Fruit fly (Drosophila melanogaster) whole organism, embryonic: ENCODE results near the gene Alg12.
A peak's percentile ranks its signal among the peaks of the same experiment; 100 is the strongest.

Experiments
- CG10267 ChIP-seq: fragments of 200-800 bp; sonication (Bioruptor generic); optimal IDR thresholded peaks from 2 replicates; lab custom pipeline; 2018; ENCODE audit warnings: missing biosample characterization, mild to moderate bottlenecking, missing genetic modification characterization, moderate library complexity
- CG10366 ChIP-seq: fragments of 200-800 bp; sonication (Bioruptor generic); IDR thresholded peaks from 2 replicates; pipeline ENCODE4 v1.3.6; 2022; ENCODE audit warnings: missing biosample characterization, missing genetic modification characterization
- CG11504 ChIP-seq: fragments of 200-800 bp; sonication (Bioruptor generic); optimal IDR thresholded peaks from 3 replicates; lab custom pipeline; 2019; ENCODE audit warnings: missing biosample characterization, mild to moderate bottlenecking, missing genetic modification characterization, moderate library complexity
- CG12155 ChIP-seq: fragments of 200-800 bp; sonication (Bioruptor generic); optimal IDR thresholded peaks from 3 replicates; lab custom pipeline; 2016; ENCODE audit warnings: missing biosample characterization, missing genetic modification characterization
- CG12659 ChIP-seq: fragments of 200-800 bp; sonication (Bioruptor generic); optimal IDR thresholded peaks from 3 replicates; lab custom pipeline; 2017; ENCODE audit warnings: mild to moderate bottlenecking, missing biosample characterization, missing genetic modification reagents, missing genetic modification characterization
- CG12769 ChIP-seq: fragments of 200-800 bp; sonication (Bioruptor generic); optimal IDR thresholded peaks from 2 replicates; lab custom pipeline; 2019; ENCODE audit warnings: missing biosample characterization, mild to moderate bottlenecking, missing genetic modification characterization, moderate library complexity
- CG13624 ChIP-seq: fragments of 200-800 bp; sonication (Bioruptor generic); optimal IDR thresholded peaks from 2 replicates; lab custom pipeline; 2016; ENCODE audit warnings: missing biosample characterization, missing genetic modification characterization
- CG15011 ChIP-seq: fragments of 200-800 bp; sonication (Bioruptor generic); optimal IDR thresholded peaks from 3 replicates; lab custom pipeline; 2018; ENCODE audit warnings: missing biosample characterization, mild to moderate bottlenecking, missing genetic modification characterization
- CG16813 ChIP-seq: fragments of 200-800 bp; sonication (Bioruptor generic); IDR thresholded peaks from 3 replicates; pipeline ENCODE4 v1.3.6; 2022; ENCODE audit warnings: missing biosample characterization, missing genetic modification characterization; ENCODE audit not compliant: partially characterized antibody
- CG17612 ChIP-seq: fragments of 200-800 bp; sonication (Bioruptor generic); IDR thresholded peaks from 2 replicates; pipeline ENCODE4 v1.3.6; 2022; ENCODE audit warnings: missing biosample characterization, missing genetic modification characterization
- CG17829 ChIP-seq: fragments of 200-800 bp; optimal IDR thresholded peaks from 2 replicates; lab custom pipeline; 2019; ENCODE audit warnings: missing biosample characterization, mild to moderate bottlenecking, missing genetic modification characterization, moderate library complexity
- CG2889 ChIP-seq: fragments of 200-800 bp; sonication (Bioruptor generic); IDR thresholded peaks from 3 replicates; pipeline ENCODE4 v1.3.6; 2022; ENCODE audit warnings: missing biosample characterization, missing genetic modification characterization
- CG34224 ChIP-seq: fragments of 200-800 bp; sonication (Bioruptor generic); IDR thresholded peaks from 3 replicates; pipeline ENCODE4 v1.3.6; 2022; ENCODE audit warnings: missing biosample characterization, missing genetic modification characterization; ENCODE audit not compliant: partially characterized antibody
- CG34422 ChIP-seq: fragments of 200-800 bp; sonication (Bioruptor generic); IDR thresholded peaks from 3 replicates; pipeline ENCODE4 v1.3.6; 2022; ENCODE audit warnings: missing biosample characterization, missing genetic modification characterization
- CG4730 ChIP-seq: fragments of 200-800 bp; sonication (Bioruptor generic); IDR thresholded peaks from 2 replicates; pipeline ENCODE4 v1.3.6; 2022; ENCODE audit warnings: missing biosample characterization, missing genetic modification characterization
- CG6175 ChIP-seq: fragments of 200-800 bp; sonication (Bioruptor generic); IDR thresholded peaks from 3 replicates; pipeline ENCODE4 v1.3.6; 2022; ENCODE audit warnings: missing biosample characterization, missing genetic modification characterization
- CG7271 ChIP-seq: fragments of 200-800 bp; sonication (Bioruptor generic); optimal IDR thresholded peaks from 2 replicates; lab custom pipeline; 2018; ENCODE audit warnings: missing biosample characterization, mild to moderate bottlenecking, missing genetic modification characterization, moderate library complexity
- CrebB ChIP-seq: fragments of 200-800 bp; sonication (Bioruptor generic); optimal IDR thresholded peaks from 3 replicates; lab custom pipeline; 2018; ENCODE audit warnings: missing biosample characterization, mild to moderate bottlenecking, missing genetic modification characterization
- Dip2 ChIP-seq: fragments of 200-800 bp; sonication (Bioruptor generic); IDR thresholded peaks from 2 replicates; pipeline ENCODE4 v1.3.6; 2022; ENCODE audit warnings: missing biosample characterization, missing genetic modification characterization
- Dp ChIP-seq: fragments of 200-800 bp; sonication (Bioruptor generic); optimal IDR thresholded peaks from 2 replicates; lab custom pipeline; 2018; ENCODE audit warnings: missing biosample characterization, mild to moderate bottlenecking, missing genetic modification characterization, moderate library complexity
- Fer2 ChIP-seq: fragments of 200-800 bp; sonication (Bioruptor generic); optimal IDR thresholded peaks from 2 replicates; lab custom pipeline; 2018; ENCODE audit warnings: missing biosample characterization, mild to moderate bottlenecking, missing genetic modification characterization, moderate library complexity
- GATAe ChIP-seq: fragments of 200-800 bp; sonication (Bioruptor generic); conservative IDR thresholded peaks from 2 replicates; pipeline ENCODE4 v1.3.6; 2022; ENCODE audit warnings: missing biosample characterization, missing genetic modification characterization
- Hmx ChIP-seq: fragments of 200-800 bp; sonication (Bioruptor generic); optimal IDR thresholded peaks from 2 replicates; lab custom pipeline; 2016; ENCODE audit warnings: missing biosample characterization, missing genetic modification characterization
- MBD-R2 ChIP-seq: fragments of 200-800 bp; sonication (Bioruptor generic); IDR thresholded peaks from 2 replicates; pipeline ENCODE4 v1.3.6; 2022; ENCODE audit warnings: missing biosample characterization, missing genetic modification characterization
- Nf-YA ChIP-seq: fragments of 200-800 bp; sonication (Bioruptor generic); IDR thresholded peaks from 2 replicates; pipeline ENCODE4 v1.3.6; 2022; ENCODE audit warnings: missing biosample characterization, missing genetic modification characterization
- NfI ChIP-seq: fragments of 200-800 bp; sonication (Bioruptor generic); optimal IDR thresholded peaks from 3 replicates; lab custom pipeline; 2018; ENCODE audit warnings: missing biosample characterization, mild to moderate bottlenecking, missing genetic modification characterization, moderate library complexity
- ash1 ChIP-seq: fragments of 200-800 bp; sonication (Bioruptor generic); optimal IDR thresholded peaks from 2 replicates; lab custom pipeline; 2018; ENCODE audit warnings: missing biosample characterization, mild to moderate bottlenecking, missing genetic modification characterization
- ato ChIP-seq: fragments of 200-800 bp; sonication (Bioruptor generic); IDR thresholded peaks from 2 replicates; pipeline ENCODE4 v1.3.6; 2022; ENCODE audit warnings: missing biosample characterization, missing genetic modification characterization; ENCODE audit not compliant: partially characterized antibody
- br ChIP-seq: fragments of >200 bp; optimal IDR thresholded peaks from 2 replicates; lab custom pipeline; 2017
- crp ChIP-seq, 2 experiments: fragments of 200-800 bp; sonication (Bioruptor generic); optimal IDR thresholded peaks; 2 replicates in 1 of 2; 3 replicates in 1 of 2; lab custom pipeline; 2017; ENCODE audit warnings: missing biosample characterization in 2 of 2, missing genetic modification characterization in 2 of 2, mild to moderate bottlenecking in 1 of 2, moderate library complexity in 1 of 2
- da ChIP-seq: fragments of 200-800 bp; sonication (Bioruptor generic); optimal IDR thresholded peaks from 2 replicates; lab custom pipeline; 2016; ENCODE audit warnings: missing biosample characterization, missing genetic modification characterization
- ems ChIP-seq: fragments of 200-800 bp; sonication (Bioruptor generic); optimal IDR thresholded peaks from 3 replicates; lab custom pipeline; 2016; ENCODE audit warnings: missing biosample characterization, missing genetic modification characterization
- fd3F ChIP-seq: fragments of 200-800 bp; sonication (Bioruptor generic); optimal IDR thresholded peaks from 2 replicates; lab custom pipeline; 2018; ENCODE audit warnings: missing biosample characterization, mild to moderate bottlenecking, missing genetic modification characterization, moderate library complexity
- gem ChIP-seq: fragments of 200-800 bp; sonication (Bioruptor generic); optimal IDR thresholded peaks from 2 replicates; lab custom pipeline; 2019; ENCODE audit warnings: missing biosample characterization, mild to moderate bottlenecking, missing genetic modification characterization, moderate library complexity
- hb ChIP-seq: fragments of 200-800 bp; sonication (Bioruptor generic); IDR thresholded peaks from 3 replicates; pipeline ENCODE4 v1.3.6; 2022; ENCODE audit warnings: missing biosample characterization, missing genetic modification characterization; ENCODE audit not compliant: partially characterized antibody
- hth ChIP-seq: fragments of >200 bp; optimal IDR thresholded peaks from 2 replicates; lab custom pipeline; 2017; ENCODE audit warnings: inconsistent platforms
- insv ChIP-seq, 2 experiments: fragments of 200-800 bp; sonication (Bioruptor generic); optimal IDR thresholded peaks; 3 replicates each; lab custom pipeline; 2016 to 2018; ENCODE audit warnings: missing biosample characterization in 2 of 2, missing genetic modification characterization in 2 of 2
- lab ChIP-seq: fragments of 200-800 bp; sonication (Bioruptor generic); optimal IDR thresholded peaks from 3 replicates; lab custom pipeline; 2017; ENCODE audit warnings: missing biosample characterization, missing genetic modification characterization, mild to moderate bottlenecking, moderate library complexity, missing genetic modification reagents
- lov ChIP-seq, 2 experiments: fragments of 200-800 bp in 1 of 2; fragments of >200 bp in 1 of 2; sonication (Bioruptor generic) in 1 of 2; IDR thresholded peaks in 1 of 2; optimal IDR thresholded peaks in 1 of 2; 2 replicates in 1 of 2; 3 replicates in 1 of 2; pipeline versions ENCODE4 v1.3.6 to Lab custom; 2017 to 2022; ENCODE audit warnings: missing biosample characterization in 1 of 2, missing genetic modification characterization in 1 of 2
- nau ChIP-seq: fragments of 200-800 bp; sonication (Bioruptor generic); optimal IDR thresholded peaks from 3 replicates; lab custom pipeline; 2017; ENCODE audit warnings: missing biosample characterization, mild to moderate bottlenecking, missing genetic modification characterization, missing genetic modification reagents
- nerfin-1 ChIP-seq: fragments of 200-800 bp; sonication (Bioruptor generic); optimal IDR thresholded peaks from 3 replicates; lab custom pipeline; 2019; ENCODE audit warnings: missing biosample characterization, mild to moderate bottlenecking, missing genetic modification characterization, moderate library complexity
- nerfin-2 ChIP-seq: fragments of 200-800 bp; sonication (Bioruptor generic); IDR thresholded peaks from 2 replicates; pipeline ENCODE4 v1.3.6; 2022; ENCODE audit warnings: missing biosample characterization, missing genetic modification characterization; ENCODE audit not compliant: partially characterized antibody
- pb ChIP-seq: fragments of 200-800 bp; sonication (Bioruptor generic); optimal IDR thresholded peaks from 3 replicates; lab custom pipeline; 2016; ENCODE audit warnings: missing biosample characterization, missing genetic modification characterization
- pfk ChIP-seq: fragments of 200-800 bp; sonication (Bioruptor generic); optimal IDR thresholded peaks from 2 replicates; lab custom pipeline; 2018; ENCODE audit warnings: missing biosample characterization, mild to moderate bottlenecking, missing genetic modification characterization, moderate library complexity
- sna ChIP-seq: fragments of 200-800 bp; sonication (Bioruptor generic); IDR thresholded peaks from 2 replicates; pipeline ENCODE4 v1.3.6; 2022; ENCODE audit warnings: missing biosample characterization, missing genetic modification characterization; ENCODE audit not compliant: partially characterized antibody
- tio ChIP-seq: fragments of 200-800 bp; sonication (Bioruptor generic); optimal IDR thresholded peaks from 2 replicates; lab custom pipeline; 2017; ENCODE audit warnings: missing biosample characterization, missing genetic modification characterization, inconsistent platforms
- toy ChIP-seq: fragments of 200-800 bp; sonication (Bioruptor generic); IDR thresholded peaks from 2 replicates; pipeline ENCODE4 v1.3.6; 2022; ENCODE audit warnings: missing biosample characterization, missing genetic modification characterization
- ttk ChIP-seq: fragments of 200-800 bp; sonication (Bioruptor generic); IDR thresholded peaks from 2 replicates; pipeline ENCODE4 v2.1.2; 2022; ENCODE audit warnings: missing biosample characterization, missing genetic modification characterization
- wdn ChIP-seq: fragments of 200-800 bp; sonication (Bioruptor generic); IDR thresholded peaks from 2 replicates; pipeline ENCODE4 v1.3.6; 2022; ENCODE audit warnings: missing biosample characterization, missing genetic modification characterization
- zfh1 ChIP-seq: fragments of 200-800 bp; sonication (Bioruptor generic); IDR thresholded peaks from 3 replicates; pipeline ENCODE4 v1.3.6; 2022; ENCODE audit warnings: missing biosample characterization, missing genetic modification characterization

The Alg12 gene

DNA sequence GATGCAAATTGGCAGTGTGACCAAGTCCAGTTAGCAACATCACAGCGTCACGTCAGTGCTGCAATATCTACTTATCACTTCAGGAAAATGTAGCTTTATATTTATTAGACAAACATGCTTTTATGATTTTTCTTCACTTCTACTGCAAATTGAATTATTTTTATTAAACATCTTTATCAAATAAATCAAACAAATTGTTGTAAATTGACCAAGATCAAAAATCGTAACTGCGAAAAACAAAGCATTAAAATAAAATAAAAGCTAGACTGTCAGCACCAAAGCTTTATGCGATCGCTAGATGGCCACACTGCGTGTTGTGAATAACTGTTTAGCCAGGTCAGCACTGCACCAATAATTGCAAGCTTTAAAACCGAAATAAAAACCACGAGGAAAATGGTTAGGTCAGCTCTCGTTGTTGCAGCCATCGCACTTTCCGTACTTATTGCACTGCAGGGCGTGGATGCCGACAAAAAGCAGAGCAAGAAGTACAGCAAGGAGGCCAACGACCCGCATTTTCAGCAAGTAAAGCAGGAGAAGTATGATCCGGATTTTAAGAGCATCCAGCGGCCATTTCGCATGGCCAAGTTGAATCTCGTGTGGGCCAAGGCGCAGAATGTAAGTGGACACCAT, 35.0 kb downstream of the Alg12 start, which contains the start of the genes CG12945 and CG8507 (continued):
- no peak for TF ChIP-seq nerfin-1
- no peak for TF ChIP-seq fd3F (GFP tag; lab: Kevin White, UChicago)
- TF ChIP-seq ttk (GFP tag; lab: Robert Waterston, UW): no peak
- no peak for TF ChIP-seq CG12769
- TF ChIP-seq toy (GFP tag; lab: Robert Waterston, UW): no peak
- TF ChIP-seq CG17829 (tag; lab: Kevin White, UChicago): peak; percentile 54
- TF ChIP-seq MBD-R2 (GFP tag; lab: Robert Waterston, UW): peak; percentile 75
- TF ChIP-seq Fer2 (tag; lab: Kevin White, UChicago): no peak
- no peak for TF ChIP-seq nau (GFP tag; lab: Kevin White, UChicago)
- TF ChIP-seq hth: no peak
- TF ChIP-seq CG15011 (GFP tag; lab: Kevin White, UChicago): no peak
- peak; percentile 1 for TF ChIP-seq ems (GFP tag; lab: Kevin White, UChicago)
- no peak for TF ChIP-seq CG7271 (tag; lab: Kevin White, UChicago)
- no peak for TF ChIP-seq ato
- TF ChIP-seq Nf-YA: no peak
- TF ChIP-seq pfk (GFP tag; lab: Kevin White, UChicago): no peak
- TF ChIP-seq Dp: peak; percentile 32
- peak; percentile 35 for TF ChIP-seq CG12155 (GFP tag; lab: Kevin White, UChicago)
- no peak for TF ChIP-seq CrebB (tag; lab: Kevin White, UChicago)
- TF ChIP-seq lab: no peak
- no peak for TF ChIP-seq CG11504 (tag; lab: Kevin White, UChicago)
- TF ChIP-seq tio (GFP tag; lab: Kevin White, UChicago): no peak
- TF ChIP-seq CG34422: no peak
- no peak for TF ChIP-seq insv (GFP tag; optimal IDR thresholded peaks at IDR 0.05; lab: Kevin White, UChicago)
- TF ChIP-seq sna: no peak
- peak; percentile 35 for TF ChIP-seq CG10267 (tag; lab: Kevin White, UChicago)
- no peak for TF ChIP-seq hb (GFP tag; lab: Robert Waterston, UW)
- no peak for TF ChIP-seq CG4730 (GFP tag; lab: Robert Waterston, UW)
- no peak for TF ChIP-seq lov (optimal IDR thresholded peaks at IDR 0.05; lab: Kevin White, UChicago)
- no peak for TF ChIP-seq lov (GFP tag; IDR thresholded peaks at IDR 0.05; lab: Robert Waterston, UW)
- TF ChIP-seq br (lab: Kevin White, UChicago): no peak
- TF ChIP-seq pb (GFP tag; lab: Kevin White, UChicago): no peak
- peak; percentile 68 for TF ChIP-seq CG12659 (GFP tag; lab: Kevin White, UChicago)
- TF ChIP-seq zfh1 (GFP tag; lab: Robert Waterston, UW): no peak
- TF ChIP-seq CG6175 (GFP tag; lab: Robert Waterston, UW): no peak
- TF ChIP-seq ash1: no peak
- no peak for TF ChIP-seq GATAe (GFP tag; lab: Robert Waterston, UW)
- TF ChIP-seq Dip2 (GFP tag; lab: Robert Waterston, UW): no peak
- peak; percentile 42 for TF ChIP-seq CG13624 (GFP tag; lab: Kevin White, UChicago)
- TF ChIP-seq crp (GFP tag; optimal IDR thresholded peaks at IDR 0.05; lab: Kevin White, UChicago): peak in 1 of 2 experiments; percentile 8
- no peak for TF ChIP-seq wdn
- no peak for TF ChIP-seq CG34224 (GFP tag; lab: Robert Waterston, UW)
- TF ChIP-seq da: no peak
- TF ChIP-seq CG10366: no peak; the same call in 1 of the 2 replicates
- TF ChIP-seq gem (tag; lab: Kevin White, UChicago): no peak
- no peak for TF ChIP-seq nerfin-2 (GFP tag; lab: Robert Waterston, UW)
- TF ChIP-seq CG2889 (GFP tag; lab: Robert Waterston, UW): no peak
- TF ChIP-seq Hmx (GFP tag; lab: Kevin White, UChicago): no peak
- TF ChIP-seq NfI (GFP tag; lab: Kevin White, UChicago): peak; percentile 41
- no peak for TF ChIP-seq CG16813 (GFP tag; lab: Robert Waterston, UW)
- TF ChIP-seq CG17612: no peak
